Worm (Caenorhabditis elegans) whole organism, L3 larva: ENCODE data around the gene T04H1.12.

ENCODE experiments used
- R02D3.7 ChIP-seq: fragments of 150-350 bp; optimal IDR thresholded peaks from 2 replicates; lab custom pipeline; 2014; ENCODE audit warnings: missing biosample characterization, missing genetic modification characterization
- ama-1 ChIP-seq: fragments of 150-350 bp; optimal IDR thresholded peaks from 2 replicates; lab custom pipeline; 2018
- ceh-16 ChIP-seq: sonication (generic microtip); optimal IDR thresholded peaks from 2 replicates; lab custom pipeline; 2017; ENCODE audit warnings: missing biosample characterization, missing genetic modification characterization
- ceh-9 ChIP-seq: sonication (generic microtip); optimal IDR thresholded peaks from 2 replicates; lab custom pipeline; 2018; ENCODE audit warnings: missing biosample characterization, missing genetic modification characterization
- egl-27 ChIP-seq: sonication (generic microtip); optimal IDR thresholded peaks from 4 replicates; lab custom pipeline; 2017; ENCODE audit warnings: missing biosample characterization, missing genetic modification reagents, missing genetic modification characterization
- mdl-1 ChIP-seq: fragments of 150-350 bp; optimal IDR thresholded peaks from 2 replicates; lab custom pipeline; 2014; ENCODE audit warnings: missing biosample characterization, missing genetic modification characterization
- nhr-67 ChIP-seq: fragments of 150-350 bp; optimal IDR thresholded peaks from 2 replicates; lab custom pipeline; 2014; ENCODE audit warnings: missing biosample characterization, missing genetic modification characterization
- unc-39 ChIP-seq: sonication (generic microtip); optimal IDR thresholded peaks from 4 replicates; lab custom pipeline; 2017; ENCODE audit warnings: missing biosample characterization, missing genetic modification characterization
- ztf-11 ChIP-seq: fragments of 150-350 bp; optimal IDR thresholded peaks from 2 replicates; lab custom pipeline; 2014; ENCODE audit warnings: missing biosample characterization, missing genetic modification characterization

DNA sequence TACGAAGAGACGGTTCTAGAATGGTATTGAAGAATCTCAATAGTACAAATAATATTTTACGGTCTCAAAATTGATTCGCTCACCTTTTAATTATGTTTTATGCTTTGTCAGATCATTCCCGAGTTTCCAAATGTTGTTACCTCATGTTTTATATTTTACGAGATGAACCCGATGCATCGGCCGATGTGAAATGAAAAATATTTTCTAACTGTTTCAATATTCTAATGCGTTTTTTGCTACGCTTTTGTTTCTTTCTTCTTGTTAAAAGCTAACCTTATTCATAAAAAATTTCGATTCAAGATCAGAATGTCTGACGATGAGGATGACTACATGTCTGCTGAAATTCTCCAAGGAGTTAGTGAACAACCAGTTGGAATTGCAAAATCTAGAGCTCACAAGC, 4.4 kb upstream of the T04H1.12 start, which contains the start of gene T04H1.5:
- TF ChIP-seq ztf-11 (tag; lab: Kevin White, UChicago) (no peak), R02D3.7 (tag; lab: Kevin White, UChicago) (no peak), unc-39 (tag; lab: Kevin White, UChicago) (no peak), ceh-9 (tag; lab: Kevin White, UChicago) (no peak), mdl-1 (tag; lab: Kevin White, UChicago) (no peak), ceh-16 (tag; lab: Kevin White, UChicago) (no peak), nhr-67 (tag; lab: Kevin White, UChicago) (no peak), egl-27 (tag; lab: Kevin White, UChicago) (no peak), ama-1 (lab: Kevin White, UChicago) (no peak)
